Worm (Caenorhabditis elegans) whole organism, L4/young adult: ENCODE data around the gene T11G6.3.

Experiments
- dao-5 ChIP-seq: sonication (generic microtip); optimal IDR thresholded peaks from 2 replicates; lab custom pipeline; 2016; ENCODE audit warnings: missing genotype, missing genetic modification characterization, moderate library complexity, missing compliant biosample characterization
- him-1 ChIP-seq: sonication (generic microtip); optimal IDR thresholded peaks from 2 replicates; lab custom pipeline; 2016; ENCODE audit warnings: missing genotype, missing genetic modification reagents, missing genetic modification characterization, missing compliant biosample characterization

DNA sequence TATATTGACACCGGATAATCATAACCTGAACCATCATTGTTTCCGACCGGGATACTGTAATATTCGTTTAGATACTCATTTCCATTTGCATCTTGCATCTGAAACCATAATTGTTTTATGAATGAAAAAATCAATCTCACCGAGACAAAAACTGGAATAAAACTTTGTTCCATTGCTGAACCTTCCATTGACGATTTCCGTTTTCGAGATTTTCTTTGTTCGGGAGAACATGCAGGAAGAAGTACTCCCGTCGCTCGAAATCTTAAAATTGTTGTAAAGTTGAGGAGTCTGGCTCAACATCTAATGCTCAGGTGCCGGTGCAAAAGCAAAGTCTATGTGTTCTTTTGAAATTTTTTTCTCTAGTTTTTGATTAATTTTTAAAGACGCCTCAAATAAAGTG lies 29.0 kb downstream of the T11G6.3 start:
- TF ChIP-seq dao-5 (tag; lab: Kevin White, UChicago) (no peak), him-1 (peak; percentile 69)
